Worm (Caenorhabditis elegans) whole organism, L3 larva: ENCODE measurements around the gene cpr-1.

Experiments used
- egl-5 ChIP-seq: fragments of 150-350 bp; optimal IDR thresholded peaks from 2 replicates; lab custom pipeline; 2017; ENCODE audit warnings: missing biosample characterization, missing genetic modification reagents, missing genetic modification characterization, inconsistent platforms
- nfya-1 ChIP-seq: sonication (generic microtip); optimal IDR thresholded peaks from 2 replicates; lab custom pipeline; 2017; ENCODE audit warnings: missing genetic modification characterization, mild to moderate bottlenecking, missing compliant biosample characterization, antibody characterized with exemption, moderate library complexity; ENCODE audit not compliant: insufficient read depth
- zag-1 ChIP-seq: fragments of 150-350 bp; optimal IDR thresholded peaks from 2 replicates; lab custom pipeline; 2014; ENCODE audit warnings: missing biosample characterization, missing genetic modification characterization
- ztf-11 ChIP-seq: fragments of 150-350 bp; optimal IDR thresholded peaks from 2 replicates; lab custom pipeline; 2014; ENCODE audit warnings: missing biosample characterization, missing genetic modification characterization

ce11 chrV:11951227-11951626 lies 24.1 kb upstream of the cpr-1 start:
- TF ChIP-seq nfya-1 (tag; lab: Kevin White, UChicago) (no peak), ztf-11 (tag; lab: Kevin White, UChicago) (no peak), egl-5 (tag; lab: Kevin White, UChicago) (no peak), zag-1 (no peak)
